Fruit fly (Drosophila melanogaster) whole organism, embryonic: ENCODE results near the gene CG13949.

Source experiments
- Abd-B ChIP-seq: fragments of 200-800 bp; sonication (Bioruptor generic); optimal IDR thresholded peaks from 2 replicates; lab custom pipeline; 2018; ENCODE audit warnings: missing biosample characterization, mild to moderate bottlenecking, missing genetic modification characterization, moderate library complexity
- Atf3 ChIP-seq: fragments of 200-800 bp; sonication (Bioruptor generic); optimal IDR thresholded peaks from 3 replicates; lab custom pipeline; 2016; ENCODE audit warnings: missing biosample characterization, missing genetic modification characterization
- Bdp1 ChIP-seq: fragments of 200-800 bp; sonication (Bioruptor generic); optimal IDR thresholded peaks from 3 replicates; lab custom pipeline; 2016; ENCODE audit warnings: missing biosample characterization, missing genetic modification characterization
- CG10147 ChIP-seq: fragments of 200-800 bp; sonication (Bioruptor generic); optimal IDR thresholded peaks from 2 replicates; lab custom pipeline; 2019; ENCODE audit warnings: missing biosample characterization, mild to moderate bottlenecking, missing genetic modification characterization, moderate library complexity
- CG11247 ChIP-seq: fragments of 200-800 bp; sonication (Bioruptor generic); IDR thresholded peaks from 2 replicates; pipeline ENCODE4 v1.3.6; 2022; ENCODE audit warnings: missing biosample characterization, missing genetic modification characterization
- CG1602 ChIP-seq: fragments of 200-800 bp; sonication (Bioruptor generic); optimal IDR thresholded peaks from 3 replicates; lab custom pipeline; 2016; ENCODE audit warnings: missing biosample characterization, missing genetic modification characterization
- CG17359 ChIP-seq: fragments of 200-800 bp; sonication (Bioruptor generic); optimal IDR thresholded peaks from 3 replicates; lab custom pipeline; 2018; ENCODE audit warnings: missing biosample characterization, mild to moderate bottlenecking, missing genetic modification characterization, moderate library complexity
- CG18619 ChIP-seq: fragments of 200-800 bp; sonication (Bioruptor generic); optimal IDR thresholded peaks from 3 replicates; lab custom pipeline; 2017; ENCODE audit warnings: missing biosample characterization, mild to moderate bottlenecking, missing genetic modification characterization
- CG2116 ChIP-seq: fragments of 200-800 bp; sonication (Bioruptor generic); optimal IDR thresholded peaks from 3 replicates; lab custom pipeline; 2018; ENCODE audit warnings: missing biosample characterization, mild to moderate bottlenecking, missing genetic modification characterization
- CG30403 ChIP-seq: fragments of 200-800 bp; sonication (Bioruptor generic); optimal IDR thresholded peaks from 3 replicates; lab custom pipeline; 2016; ENCODE audit warnings: missing biosample characterization, missing genetic modification characterization
- CG31365 ChIP-seq: fragments of 200-800 bp; sonication (Bioruptor generic); optimal IDR thresholded peaks from 2 replicates; lab custom pipeline; 2018; ENCODE audit warnings: missing biosample characterization, mild to moderate bottlenecking, missing genetic modification characterization
- CG31441 ChIP-seq: fragments of 200-800 bp; sonication (Bioruptor generic); IDR thresholded peaks from 2 replicates; pipeline ENCODE4 v1.3.6; 2022; ENCODE audit warnings: missing biosample characterization, missing genetic modification characterization
- CG32532 ChIP-seq: fragments of 200-800 bp; sonication (Bioruptor generic); IDR thresholded peaks from 2 replicates; pipeline ENCODE4 v1.3.6; 2022; ENCODE audit warnings: missing biosample characterization, missing genetic modification characterization
- CG3838 ChIP-seq: fragments of 200-800 bp; sonication (Bioruptor generic); optimal IDR thresholded peaks from 3 replicates; lab custom pipeline; 2016; ENCODE audit warnings: missing biosample characterization, missing genetic modification characterization
- CG6254 ChIP-seq: fragments of 200-800 bp; sonication (Bioruptor generic); optimal IDR thresholded peaks from 3 replicates; lab custom pipeline; 2017; ENCODE audit warnings: mild to moderate bottlenecking, missing biosample characterization, missing genetic modification reagents, missing genetic modification characterization
- CG8089 ChIP-seq: fragments of 200-800 bp; sonication (Bioruptor generic); optimal IDR thresholded peaks from 3 replicates; lab custom pipeline; 2016; ENCODE audit warnings: missing biosample characterization, missing genetic modification characterization
- CG8388 ChIP-seq: fragments of 200-800 bp; sonication (Bioruptor generic); optimal IDR thresholded peaks from 2 replicates; lab custom pipeline; 2019; ENCODE audit warnings: missing biosample characterization, mild to moderate bottlenecking, missing genetic modification characterization, moderate library complexity
- CG8478 ChIP-seq: fragments of >200 bp; optimal IDR thresholded peaks from 2 replicates; lab custom pipeline; 2018
- CG9437 ChIP-seq: fragments of 200-800 bp; sonication (Bioruptor generic); optimal IDR thresholded peaks from 2 replicates; lab custom pipeline; 2018; ENCODE audit warnings: missing biosample characterization, mild to moderate bottlenecking, missing genetic modification characterization
- CkIIα-i1 ChIP-seq: fragments of 200-800 bp; sonication (Bioruptor generic); IDR thresholded peaks from 2 replicates; pipeline ENCODE4 v1.3.6; 2022; ENCODE audit warnings: missing biosample characterization, missing genetic modification characterization
- ERR ChIP-seq: fragments of 200-800 bp; sonication (Bioruptor generic); optimal IDR thresholded peaks from 2 replicates; lab custom pipeline; 2016; ENCODE audit warnings: missing biosample characterization, missing genetic modification characterization
- Ets65A ChIP-seq: fragments of 200-800 bp; sonication (Bioruptor generic); peaks from one replicate; lab custom pipeline; 2016; ENCODE audit warnings: missing biosample characterization, missing genetic modification characterization
- Fer3 ChIP-seq: fragments of 200-800 bp; sonication (Bioruptor generic); optimal IDR thresholded peaks from 2 replicates; lab custom pipeline; 2018; ENCODE audit warnings: missing biosample characterization, mild to moderate bottlenecking, missing genetic modification characterization, moderate library complexity
- HmgZ ChIP-seq: fragments of 200-800 bp; sonication (Bioruptor generic); optimal IDR thresholded peaks from 2 replicates; lab custom pipeline; 2018; ENCODE audit warnings: missing biosample characterization, mild to moderate bottlenecking, missing genetic modification characterization
- Mad ChIP-seq: fragments of 200-800 bp; sonication (Bioruptor generic); optimal IDR thresholded peaks from 2 replicates; lab custom pipeline; 2016; ENCODE audit warnings: missing biosample characterization, missing genetic modification characterization
- NFAT ChIP-seq: fragments of 200-800 bp; sonication (Bioruptor generic); IDR thresholded peaks from 2 replicates; pipeline ENCODE4 v1.3.6; 2022; ENCODE audit warnings: missing biosample characterization, missing genetic modification characterization
- Nf-YB ChIP-seq: fragments of 200-800 bp; sonication (Bioruptor generic); optimal IDR thresholded peaks from 3 replicates; lab custom pipeline; 2019; ENCODE audit warnings: missing biosample characterization, mild to moderate bottlenecking, missing genetic modification characterization, moderate library complexity
- Opbp ChIP-seq: fragments of 200-800 bp; sonication (Bioruptor generic); IDR thresholded peaks from 3 replicates; pipeline ENCODE4 v1.3.6; 2022; ENCODE audit warnings: missing biosample characterization, missing genetic modification characterization; ENCODE audit not compliant: partially characterized antibody
- Usf ChIP-seq: fragments of 200-800 bp; sonication (Bioruptor generic); optimal IDR thresholded peaks from 2 replicates; lab custom pipeline; 2017; ENCODE audit warnings: missing genotype, missing biosample characterization, missing genetic modification characterization
- Xrp1 ChIP-seq: fragments of 200-800 bp; sonication (Bioruptor generic); IDR thresholded peaks from 2 replicates; pipeline ENCODE4 v1.3.6; 2022; ENCODE audit warnings: missing biosample characterization, missing genetic modification characterization
- aop ChIP-seq: fragments of 200-800 bp; sonication (Bioruptor generic); IDR thresholded peaks from 2 replicates; pipeline ENCODE4 v1.3.6; 2022; ENCODE audit warnings: missing biosample characterization, missing genetic modification characterization
- ap ChIP-seq: fragments of 200-800 bp; sonication (Bioruptor generic); IDR thresholded peaks from 2 replicates; pipeline ENCODE4 v1.3.6; 2022; ENCODE audit warnings: missing biosample characterization, missing genetic modification characterization
- cad ChIP-seq: fragments of >200 bp; optimal IDR thresholded peaks from 2 replicates; lab custom pipeline; 2017; ENCODE audit warnings: missing biosample characterization, missing genetic modification characterization
- dm ChIP-seq: fragments of 200-800 bp; sonication (Bioruptor generic); optimal IDR thresholded peaks from 3 replicates; lab custom pipeline; 2016; ENCODE audit warnings: missing biosample characterization, missing genetic modification characterization
- dmrt99B ChIP-seq: fragments of 200-800 bp; sonication (Bioruptor generic); optimal IDR thresholded peaks from 2 replicates; lab custom pipeline; 2018; ENCODE audit warnings: missing biosample characterization, mild to moderate bottlenecking, missing genetic modification characterization, moderate library complexity
- fd64A ChIP-seq: fragments of 200-800 bp; sonication (Bioruptor generic); optimal IDR thresholded peaks from 3 replicates; lab custom pipeline; 2018; ENCODE audit warnings: missing biosample characterization, mild to moderate bottlenecking, missing genetic modification characterization
- gce ChIP-seq: fragments of 200-800 bp; sonication (Bioruptor generic); IDR thresholded peaks from 3 replicates; pipeline ENCODE4 v1.3.6; 2022; ENCODE audit warnings: missing biosample characterization, missing genetic modification characterization
- grau ChIP-seq: fragments of 200-800 bp; optimal IDR thresholded peaks from 3 replicates; lab custom pipeline; 2019; ENCODE audit warnings: missing biosample characterization, mild to moderate bottlenecking, missing genetic modification characterization, moderate library complexity
- ham ChIP-seq: fragments of 200-800 bp; sonication (Bioruptor generic); IDR thresholded peaks from 2 replicates; pipeline ENCODE4 v1.3.6; 2022; ENCODE audit warnings: missing biosample characterization, missing genetic modification characterization
- hkb ChIP-seq, 2 experiments: fragments of 200-800 bp in 1 of 2; fragments of >200 bp in 1 of 2; sonication (Bioruptor generic) in 1 of 2; IDR thresholded peaks in 1 of 2; optimal IDR thresholded peaks in 1 of 2; 2 replicates each; pipeline versions ENCODE4 v1.3.6 to Lab custom; 2017 to 2022; ENCODE audit warnings: missing biosample characterization in 1 of 2, missing genetic modification characterization in 1 of 2
- hth ChIP-seq: fragments of >200 bp; optimal IDR thresholded peaks from 2 replicates; lab custom pipeline; 2017; ENCODE audit warnings: inconsistent platforms
- inv ChIP-seq: fragments of 200-800 bp; sonication (Bioruptor generic); IDR thresholded peaks from 2 replicates; pipeline ENCODE4 v1.3.6; 2022; ENCODE audit warnings: missing biosample characterization, missing genetic modification characterization; ENCODE audit not compliant: partially characterized antibody
- lab ChIP-seq: fragments of 200-800 bp; sonication (Bioruptor generic); optimal IDR thresholded peaks from 3 replicates; lab custom pipeline; 2017; ENCODE audit warnings: missing biosample characterization, missing genetic modification characterization, mild to moderate bottlenecking, moderate library complexity, missing genetic modification reagents
- maf-S ChIP-seq: fragments of 200-800 bp; sonication (Bioruptor generic); optimal IDR thresholded peaks from 2 replicates; lab custom pipeline; 2016; ENCODE audit warnings: missing biosample characterization, missing genetic modification characterization
- ro ChIP-seq: fragments of 200-800 bp; sonication (Bioruptor generic); IDR thresholded peaks from 2 replicates; pipeline ENCODE4 v1.3.6; 2022; ENCODE audit warnings: missing biosample characterization, missing genetic modification characterization
- row ChIP-seq: fragments of 200-800 bp; sonication (Bioruptor generic); IDR thresholded peaks from 3 replicates; pipeline ENCODE4 v1.3.6; 2022; ENCODE audit warnings: missing biosample characterization, missing genetic modification characterization
- tx ChIP-seq: fragments of 200-800 bp; sonication (Bioruptor generic); optimal IDR thresholded peaks from 2 replicates; lab custom pipeline; 2016; ENCODE audit warnings: missing biosample characterization, missing genetic modification characterization
- unpg ChIP-seq: fragments of 200-800 bp; sonication (Bioruptor generic); optimal IDR thresholded peaks from 3 replicates; lab custom pipeline; 2018; ENCODE audit warnings: missing biosample characterization, mild to moderate bottlenecking, missing genetic modification characterization, moderate library complexity
- usp ChIP-seq: fragments of >200 bp; optimal IDR thresholded peaks from 2 replicates; lab custom pipeline; 2017; ENCODE audit warnings: missing biosample characterization, missing genetic modification characterization
- zen ChIP-seq: fragments of 200-800 bp; sonication (Bioruptor generic); optimal IDR thresholded peaks from 3 replicates; lab custom pipeline; 2018; ENCODE audit warnings: missing biosample characterization, mild to moderate bottlenecking, missing genetic modification characterization, moderate library complexity
- zen2 ChIP-seq: fragments of 200-800 bp; sonication (Bioruptor generic); IDR thresholded peaks from 3 replicates; pipeline ENCODE4 v1.3.6; 2022; ENCODE audit warnings: missing biosample characterization, missing genetic modification characterization; ENCODE audit not compliant: partially characterized antibody

CG13949 gene

dm6 chr2L:867899-868605, 12.9 kb downstream of the CG13949 start, which contains the start of gene aru (continued):
- TF ChIP-seq CG10147 (GFP tag; lab: Kevin White, UChicago) (no peak), gce (no peak), CG8478 (lab: Kevin White, UChicago) (no peak), CG2116 (GFP tag; lab: Kevin White, UChicago) (no peak), unpg (peak; percentile 47), CG30403 (GFP tag; lab: Kevin White, UChicago) (no peak), row (GFP tag; lab: Robert Waterston, UW) (peak; percentile 68), Opbp (GFP tag; lab: Robert Waterston, UW) (no peak), ro (GFP tag; lab: Robert Waterston, UW) (no peak), CkIIα-i1 (GFP tag; lab: Robert Waterston, UW) (no peak), dmrt99B (tag; lab: Kevin White, UChicago) (peak; percentile 49), hkb (optimal IDR thresholded peaks at IDR 0.05; lab: Kevin White, UChicago) (no peak), hkb (GFP tag; IDR thresholded peaks at IDR 0.05; lab: Robert Waterston, UW) (peak; percentile 74), aop (GFP tag; lab: Robert Waterston, UW) (no peak), Usf (GFP tag; lab: Kevin White, UChicago) (no peak), CG9437 (GFP tag; lab: Kevin White, UChicago) (no peak), CG31441 (GFP tag; lab: Robert Waterston, UW) (peak; percentile 29; the same call in 1 of the 2 replicates), HmgZ (tag; lab: Kevin White, UChicago) (peak; percentile 45), inv (GFP tag; lab: Robert Waterston, UW) (no peak), fd64A (GFP tag; lab: Kevin White, UChicago) (no peak), NFAT (GFP tag; lab: Robert Waterston, UW) (peak; percentile 6; the same call in 1 of the 2 replicates), CG6254 (no peak), CG8388 (GFP tag; lab: Kevin White, UChicago) (peak; percentile 10), CG11247 (GFP tag; lab: Robert Waterston, UW) (no peak), CG1602 (GFP tag; lab: Kevin White, UChicago) (no peak), CG17359 (tag; lab: Kevin White, UChicago) (peak; percentile 51), Bdp1 (GFP tag; lab: Kevin White, UChicago) (no peak), tx (GFP tag; lab: Kevin White, UChicago) (no peak), lab (GFP tag; lab: Kevin White, UChicago) (peak; percentile 63), cad (GFP tag; lab: Kevin White, UChicago) (no peak), CG32532 (GFP tag; lab: Robert Waterston, UW) (no peak; the same call in 1 of the 2 replicates), CG8089 (no peak), CG31365 (no peak), Xrp1 (GFP tag; lab: Robert Waterston, UW) (peak; percentile 30; the same call in 1 of the 2 replicates), CG3838 (GFP tag; lab: Kevin White, UChicago) (no peak), CG18619 (GFP tag; lab: Kevin White, UChicago) (no peak), zen (tag; lab: Kevin White, UChicago) (no peak), Fer3 (tag; lab: Kevin White, UChicago) (no peak), Abd-B (GFP tag; lab: Kevin White, UChicago) (no peak), ERR (GFP tag; lab: Kevin White, UChicago) (no peak), grau (peak; percentile 26), Nf-YB (GFP tag; lab: Kevin White, UChicago) (peak; percentile 37), Atf3 (GFP tag; lab: Kevin White, UChicago) (no peak), dm (GFP tag; lab: Kevin White, UChicago) (no peak), ham (GFP tag; lab: Robert Waterston, UW) (no peak), Mad (GFP tag; lab: Kevin White, UChicago) (no peak), Ets65A (no peak), zen2 (no peak), ap (GFP tag; lab: Robert Waterston, UW) (no peak), hth (lab: Kevin White, UChicago) (no peak), usp (GFP tag; lab: Kevin White, UChicago) (no peak), maf-S (GFP tag; lab: Kevin White, UChicago) (no peak)
